Worm (Caenorhabditis elegans): ENCODE measurements around the gene npr-34.
A peak's percentile ranks its signal among the peaks of the same experiment; 100 is the strongest.

Gene npr-34

ce11 chrII:14703232-14703926, 35.7 kb downstream of the npr-34 start:
- TF ChIP-seq nhr-23 (tag; optimal IDR thresholded peaks at IDR 0.05) = peak; percentile 11
- no peak for TF ChIP-seq sea-2 (GFP tag; optimal IDR thresholded peaks at IDR 0.05)
- peak; percentile 1 for TF ChIP-seq lsy-12 (tag; optimal IDR thresholded peaks at IDR 0.05)

DNA sequence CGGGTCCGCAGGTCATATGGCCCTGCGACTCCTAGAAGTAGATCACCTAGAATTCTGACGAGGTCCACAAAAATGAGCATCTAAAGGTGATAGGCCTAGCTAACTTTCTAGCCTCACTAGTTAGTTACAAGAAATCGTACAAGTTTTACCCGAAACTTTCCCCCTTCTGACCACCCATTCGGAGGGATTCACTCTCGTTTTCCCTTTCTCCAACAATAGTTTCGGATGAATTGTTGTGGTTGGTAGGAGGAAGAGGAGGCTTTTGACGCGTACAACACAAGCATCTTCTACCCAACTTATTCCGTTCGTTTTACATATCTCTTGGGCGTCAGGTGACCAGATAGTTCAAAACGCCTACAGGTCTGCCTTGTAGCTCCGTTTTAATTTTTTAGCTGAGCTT, 37.5 kb downstream of the npr-34 start:
- TF ChIP-seq aly-2 (tag; optimal IDR thresholded peaks at IDR 0.05) = no peak
- no peak for TF ChIP-seq ceh-16 (tag; optimal IDR thresholded peaks at IDR 0.05)
- no peak for TF ChIP-seq skn-1 (tag; optimal IDR thresholded peaks at IDR 0.05)
- TF ChIP-seq nhr-25 (tag; optimal IDR thresholded peaks at IDR 0.05) = no peak
- TF ChIP-seq zag-1 (tag; optimal IDR thresholded peaks at IDR 0.05) = no peak
- no peak for TF ChIP-seq fkh-2 (tag; optimal IDR thresholded peaks at IDR 0.05)
- no peak for TF ChIP-seq ztf-4 (tag; optimal IDR thresholded peaks at IDR 0.05)
- no peak for TF ChIP-seq nhr-237 (tag; optimal IDR thresholded peaks at IDR 0.05)
- no peak for TF ChIP-seq lsy-12 (tag; optimal IDR thresholded peaks at IDR 0.05)
- TF ChIP-seq nhr-11 (tag; optimal IDR thresholded peaks at IDR 0.05) = no peak
- TF ChIP-seq hmg-11 (tag; optimal IDR thresholded peaks at IDR 0.05) = no peak
- TF ChIP-seq daf-12 (tag; optimal IDR thresholded peaks at IDR 0.05) = no peak
- no peak for TF ChIP-seq eor-1 (tag; optimal IDR thresholded peaks at IDR 0.05)
- TF ChIP-seq snpc-4 (tag; optimal IDR thresholded peaks at IDR 0.05) = no peak
- no peak for TF ChIP-seq nhr-12 (tag; optimal IDR thresholded peaks at IDR 0.05)
- no peak for TF ChIP-seq elt-2 (tag; optimal IDR thresholded peaks at IDR 0.05)
- TF ChIP-seq jun-1 (tag; optimal IDR thresholded peaks at IDR 0.05) = no peak
- no peak for TF ChIP-seq ztf-11 (tag; optimal IDR thresholded peaks at IDR 0.05)
- TF ChIP-seq unc-39 (tag; optimal IDR thresholded peaks at IDR 0.05) = no peak

DNA sequence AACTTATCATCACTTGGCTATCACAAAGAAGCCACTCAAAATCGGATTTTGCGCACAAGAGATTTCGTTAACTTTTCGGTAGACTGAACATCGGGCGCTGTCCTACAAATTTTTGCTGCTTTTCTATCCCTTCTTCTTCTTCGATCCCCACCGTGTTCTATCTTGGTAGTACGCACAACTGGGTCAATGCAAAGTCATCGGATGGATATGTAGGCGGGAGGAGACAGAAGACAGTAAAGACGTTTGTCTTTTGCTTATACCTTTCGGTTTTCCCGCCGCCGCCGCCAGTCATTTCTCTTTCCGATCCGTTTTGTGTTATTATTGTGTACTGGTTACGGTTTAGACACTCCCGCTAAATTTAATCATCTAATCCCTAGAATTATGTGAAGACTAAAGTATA, 38.9 kb downstream of the npr-34 start:
- TF ChIP-seq nhr-23 (tag; optimal IDR thresholded peaks at IDR 0.05) (peak; percentile 78), nhr-25 (tag; optimal IDR thresholded peaks at IDR 0.05) (no peak)

DNA sequence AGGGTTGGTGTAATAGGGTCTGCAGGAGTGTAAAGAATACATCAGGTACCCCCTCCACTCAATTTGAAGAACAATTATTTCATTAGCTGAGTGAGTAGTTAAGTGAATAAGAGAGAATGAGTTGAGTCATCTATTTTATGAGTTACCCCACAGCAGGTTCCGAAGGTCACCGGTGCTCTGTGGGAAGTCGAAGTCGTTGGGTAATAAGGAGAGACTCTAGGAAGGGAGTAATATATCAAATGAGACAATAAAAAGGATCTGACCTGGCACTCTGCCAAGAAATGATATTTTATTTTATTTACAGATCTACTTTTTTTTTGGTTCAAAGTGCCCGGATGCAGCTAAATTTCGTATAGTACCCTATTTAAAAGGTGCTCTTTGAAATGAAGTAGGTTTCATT, 41.0 kb downstream of the npr-34 start, which contains the start of gene C09F9.1:
Gene C09F9.1 (plus strand): TSS at position 301 of the 400 bp plus-strand sequence.
- TF ChIP-seq nhr-28 (tag; optimal IDR thresholded peaks at IDR 0.05) (no peak), ceh-16 (tag; optimal IDR thresholded peaks at IDR 0.05) (no peak), R02D3.7 (tag; optimal IDR thresholded peaks at IDR 0.05) (no peak), jun-1 (tag; optimal IDR thresholded peaks at IDR 0.05) (no peak), sea-2 (GFP tag; optimal IDR thresholded peaks at IDR 0.05) (no peak), ZK546.5 (tag; optimal IDR thresholded peaks at IDR 0.05) (no peak)

DNA sequence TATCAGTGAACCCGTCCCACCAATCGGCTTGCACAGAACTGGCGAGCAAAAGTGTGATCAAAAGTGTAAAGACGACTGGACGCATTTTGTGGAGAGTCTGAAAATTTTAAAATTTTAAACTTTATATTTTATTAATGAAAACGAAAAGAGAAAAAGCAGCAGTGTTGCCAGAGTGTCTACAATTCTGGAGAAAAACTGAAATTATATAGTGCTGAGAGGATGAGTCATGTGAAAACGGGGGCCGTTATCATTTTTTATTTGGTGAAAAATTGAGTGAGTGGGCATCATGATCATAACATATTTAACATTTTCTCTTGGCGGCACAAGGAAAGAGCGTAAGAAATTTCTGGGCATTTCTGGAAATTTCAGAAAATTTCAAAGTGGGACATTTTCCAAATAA, 43.8 kb downstream of the npr-34 start, which contains the start of gene K02B7.3:
Gene K02B7.3 (minus strand): TSS at position 101 of the 400 bp plus-strand sequence.
- TF ChIP-seq unc-62 (GFP tag; optimal IDR thresholded peaks at IDR 0.05) (no peak), ceh-16 (tag; optimal IDR thresholded peaks at IDR 0.05) (no peak), ZK546.5 (tag; optimal IDR thresholded peaks at IDR 0.05) (no peak), ztf-4 (tag; optimal IDR thresholded peaks at IDR 0.05) (no peak), mml-1 (tag; optimal IDR thresholded peaks at IDR 0.05) (no peak), pqm-1 (tag; optimal IDR thresholded peaks at IDR 0.05) (no peak), nhr-12 (tag; optimal IDR thresholded peaks at IDR 0.05) (no peak), ceh-82 (tag; optimal IDR thresholded peaks at IDR 0.05) (no peak), hmg-11 (tag; optimal IDR thresholded peaks at IDR 0.05) (no peak), ztf-11 (tag; optimal IDR thresholded peaks at IDR 0.05) (no peak), R02D3.7 (tag; optimal IDR thresholded peaks at IDR 0.05) (no peak), nhr-43 (tag; optimal IDR thresholded peaks at IDR 0.05; ENCODE audit: poor library complexity, severe bottlenecking) (no peak), egl-5 (tag; optimal IDR thresholded peaks at IDR 0.05) (no peak), lin-39 (tag; optimal IDR thresholded peaks at IDR 0.05) (no peak), pha-4 (tag; optimal IDR thresholded peaks at IDR 0.05) (no peak), fos-1 (tag; optimal IDR thresholded peaks at IDR 0.05) (no peak), zag-1 (tag; optimal IDR thresholded peaks at IDR 0.05) (no peak), eor-1 (tag; optimal IDR thresholded peaks at IDR 0.05) (no peak), ceh-9 (tag; optimal IDR thresholded peaks at IDR 0.05) (no peak)

All from whole organism, L3 larva.